Fruit fly (Drosophila melanogaster) whole organism, prepupa: ENCODE data around the gene RhoGAP71E.
A peak's percentile ranks its signal among the peaks of the same experiment; 100 is the strongest.

ENCODE experiments used
- Blimp-1 ChIP-seq: fragments of 200-800 bp; sonication (Bioruptor generic); optimal IDR thresholded peaks from 3 replicates; lab custom pipeline; 2017; ENCODE audit warnings: missing biosample characterization, missing genetic modification characterization, mild to moderate bottlenecking, moderate library complexity, missing genetic modification reagents
- CG10631 ChIP-seq: fragments of 200-800 bp; sonication (Bioruptor generic); optimal IDR thresholded peaks from 2 replicates; lab custom pipeline; 2016; ENCODE audit warnings: missing biosample characterization, missing genetic modification characterization
- CG10669 ChIP-seq: fragments of 200-800 bp; sonication (Bioruptor generic); optimal IDR thresholded peaks from 3 replicates; lab custom pipeline; 2018; ENCODE audit warnings: missing biosample characterization, mild to moderate bottlenecking, missing genetic modification characterization, moderate library complexity
- CG11294 ChIP-seq: fragments of 200-800 bp; sonication (Bioruptor generic); IDR thresholded peaks from 2 replicates; pipeline ENCODE4 v1.3.6; 2022; ENCODE audit warnings: missing biosample characterization, missing genetic modification characterization
- CG15336 ChIP-seq: fragments of 200-800 bp; sonication (Bioruptor generic); IDR thresholded peaks from 2 replicates; pipeline ENCODE4 v1.3.6; 2022; ENCODE audit warnings: missing biosample characterization, missing genetic modification characterization
- CG1621 ChIP-seq: fragments of 200-800 bp; sonication (Bioruptor generic); optimal IDR thresholded peaks from 3 replicates; lab custom pipeline; 2018; ENCODE audit warnings: missing biosample characterization, mild to moderate bottlenecking, missing genetic modification characterization
- CG16779 ChIP-seq: fragments of 200-800 bp; sonication (Bioruptor generic); optimal IDR thresholded peaks from 3 replicates; lab custom pipeline; 2017; ENCODE audit warnings: missing biosample characterization, mild to moderate bottlenecking, missing genetic modification characterization
- CG3032 ChIP-seq: fragments of 200-800 bp; optimal IDR thresholded peaks from 2 replicates; lab custom pipeline; 2019; ENCODE audit warnings: missing biosample characterization, mild to moderate bottlenecking, missing genetic modification characterization, moderate library complexity
- CG32006 ChIP-seq: fragments of 200-800 bp; sonication (Bioruptor generic); optimal IDR thresholded peaks from 3 replicates; lab custom pipeline; 2017; ENCODE audit warnings: missing biosample characterization, mild to moderate bottlenecking, missing genetic modification characterization
- CG3919 ChIP-seq: fragments of 200-800 bp; sonication (Bioruptor generic); optimal IDR thresholded peaks from 3 replicates; lab custom pipeline; 2016; ENCODE audit warnings: missing biosample characterization, missing genetic modification characterization
- CG6276 ChIP-seq: fragments of 200-800 bp; sonication (Bioruptor generic); optimal IDR thresholded peaks from 2 replicates; lab custom pipeline; 2017; ENCODE audit warnings: missing biosample characterization, mild to moderate bottlenecking, missing genetic modification characterization
- CG6792 ChIP-seq: fragments of 200-800 bp; sonication (Bioruptor generic); optimal IDR thresholded peaks from 3 replicates; lab custom pipeline; 2016; ENCODE audit warnings: missing biosample characterization, missing genetic modification characterization
- CG6808 ChIP-seq: fragments of 200-800 bp; sonication (Bioruptor generic); optimal IDR thresholded peaks from 3 replicates; lab custom pipeline; 2017; ENCODE audit warnings: missing biosample characterization, missing genetic modification characterization, mild to moderate bottlenecking, moderate library complexity, missing genetic modification reagents
- CG6854 ChIP-seq: fragments of 200-800 bp; sonication (Bioruptor generic); optimal IDR thresholded peaks from 2 replicates; lab custom pipeline; 2017; ENCODE audit warnings: missing biosample characterization, mild to moderate bottlenecking, missing genetic modification characterization
- CG7368 ChIP-seq: fragments of 200-800 bp; sonication (Bioruptor generic); optimal IDR thresholded peaks from 3 replicates; lab custom pipeline; 2016; ENCODE audit warnings: missing biosample characterization, missing genetic modification characterization
- CG8319 ChIP-seq: fragments of 200-800 bp; sonication (Bioruptor generic); optimal IDR thresholded peaks from 3 replicates; lab custom pipeline; 2016; ENCODE audit warnings: missing biosample characterization, missing genetic modification characterization
- CG8632 ChIP-seq: fragments of 200-800 bp; sonication (Bioruptor generic); optimal IDR thresholded peaks from 3 replicates; lab custom pipeline; 2016; ENCODE audit warnings: missing biosample characterization, missing genetic modification characterization
- Eip75B ChIP-seq: fragments of 200-800 bp; sonication (Bioruptor generic); optimal IDR thresholded peaks from 3 replicates; lab custom pipeline; 2016; ENCODE audit warnings: missing biosample characterization, missing genetic modification characterization
- Eip78C ChIP-seq: fragments of 200-800 bp; sonication (Bioruptor generic); peaks from one replicate; lab custom pipeline; 2016; ENCODE audit warnings: missing biosample characterization, missing genetic modification characterization
- Eip93F ChIP-seq: fragments of 200-800 bp; sonication (Bioruptor generic); optimal IDR thresholded peaks from 2 replicates; lab custom pipeline; 2016; ENCODE audit warnings: missing biosample characterization, mild to moderate bottlenecking, missing genetic modification characterization
- Ets21C ChIP-seq: fragments of 200-800 bp; sonication (Bioruptor generic); optimal IDR thresholded peaks from 3 replicates; lab custom pipeline; 2016; ENCODE audit warnings: missing biosample characterization, missing genetic modification characterization
- Ets96B ChIP-seq: fragments of 200-800 bp; optimal IDR thresholded peaks from 2 replicates; lab custom pipeline; 2019; ENCODE audit warnings: missing biosample characterization, mild to moderate bottlenecking, missing genetic modification characterization, moderate library complexity
- Gug ChIP-seq: fragments of 200-800 bp; sonication (Bioruptor generic); IDR thresholded peaks from 2 replicates; pipeline ENCODE4 v1.3.6; 2022; ENCODE audit warnings: missing biosample characterization, missing genetic modification characterization
- Hr38 ChIP-seq: sonication (Bioruptor generic); optimal IDR thresholded peaks from 2 replicates; lab custom pipeline; 2016; ENCODE audit warnings: missing biosample characterization, missing genetic modification characterization
- Hr4 ChIP-seq: fragments of 200-800 bp; sonication (Bioruptor generic); optimal IDR thresholded peaks from 3 replicates; lab custom pipeline; 2016; ENCODE audit warnings: missing biosample characterization, missing genetic modification characterization
- Lpt ChIP-seq: fragments of 200-800 bp; sonication (Bioruptor generic); optimal IDR thresholded peaks from 3 replicates; lab custom pipeline; 2016; ENCODE audit warnings: missing biosample characterization, missing genetic modification characterization
- Met ChIP-seq: fragments of 200-800 bp; sonication (Bioruptor generic); optimal IDR thresholded peaks from 3 replicates; lab custom pipeline; 2016; ENCODE audit warnings: missing biosample characterization, missing genetic modification characterization
- Sox102F ChIP-seq: fragments of 200-800 bp; sonication (Bioruptor generic); optimal IDR thresholded peaks from 2 replicates; lab custom pipeline; 2016; ENCODE audit warnings: missing biosample characterization, mild to moderate bottlenecking, missing genetic modification characterization
- Sox14 ChIP-seq: fragments of 200-800 bp; sonication (Bioruptor generic); optimal IDR thresholded peaks from 3 replicates; lab custom pipeline; 2016; ENCODE audit warnings: missing biosample characterization, missing genetic modification characterization
- achi ChIP-seq: fragments of 200-800 bp; sonication (Bioruptor generic); optimal IDR thresholded peaks from 3 replicates; lab custom pipeline; 2016; ENCODE audit warnings: missing biosample characterization, missing genetic modification characterization
- acj6 ChIP-seq: fragments of 200-800 bp; sonication (Bioruptor generic); optimal IDR thresholded peaks from 3 replicates; lab custom pipeline; 2016; ENCODE audit warnings: missing biosample characterization, missing genetic modification characterization
- cyc ChIP-seq: fragments of 200-800 bp; sonication (Bioruptor generic); optimal IDR thresholded peaks from 3 replicates; lab custom pipeline; 2016; ENCODE audit warnings: missing biosample characterization, missing genetic modification characterization
- dsx ChIP-seq: fragments of 200-800 bp; optimal IDR thresholded peaks from 3 replicates; lab custom pipeline; 2019; ENCODE audit warnings: missing biosample characterization, mild to moderate bottlenecking, missing genetic modification characterization, moderate library complexity; ENCODE audit not compliant: poor library complexity, severe bottlenecking
- eg ChIP-seq: fragments of 200-800 bp; sonication (Bioruptor generic); IDR thresholded peaks from 3 replicates; pipeline ENCODE4 v1.3.6; 2022; ENCODE audit warnings: missing biosample characterization, missing genetic modification characterization
- esn ChIP-seq: fragments of 200-800 bp; sonication (Bioruptor generic); optimal IDR thresholded peaks from 2 replicates; lab custom pipeline; 2016; ENCODE audit warnings: missing biosample characterization, mild to moderate bottlenecking, missing genetic modification characterization, moderate library complexity
- fd59A ChIP-seq: fragments of 200-800 bp; sonication (Bioruptor generic); optimal IDR thresholded peaks from 2 replicates; lab custom pipeline; 2017; ENCODE audit warnings: missing biosample characterization, mild to moderate bottlenecking, missing genetic modification characterization, missing genetic modification reagents
- fd85E ChIP-seq: fragments of 200-800 bp; sonication (Bioruptor generic); optimal IDR thresholded peaks from 3 replicates; lab custom pipeline; 2016; ENCODE audit warnings: missing biosample characterization, missing genetic modification characterization
- pdm3 ChIP-seq: fragments of 200-800 bp; sonication (Bioruptor generic); optimal IDR thresholded peaks from 3 replicates; lab custom pipeline; 2016; ENCODE audit warnings: missing biosample characterization, missing genetic modification characterization
- salr ChIP-seq, 2 experiments: fragments of 200-800 bp; sonication (Bioruptor generic); optimal IDR thresholded peaks; 3 replicates each; lab custom pipeline; 2016 to 2018; ENCODE audit warnings: missing biosample characterization in 2 of 2, missing genetic modification characterization in 2 of 2, mild to moderate bottlenecking in 1 of 2
- spab ChIP-seq: fragments of 200-800 bp; sonication (Bioruptor generic); optimal IDR thresholded peaks from 2 replicates; lab custom pipeline; 2017; ENCODE audit warnings: missing biosample characterization, mild to moderate bottlenecking, missing genetic modification characterization, missing genetic modification reagents
- ss ChIP-seq, 2 experiments: fragments of 200-800 bp; sonication (Bioruptor generic); optimal IDR thresholded peaks; 2 replicates in 1 of 2; 3 replicates in 1 of 2; lab custom pipeline; 2017 to 2018; ENCODE audit warnings: mild to moderate bottlenecking in 2 of 2, missing biosample characterization in 2 of 2, missing genetic modification characterization in 2 of 2, moderate library complexity in 1 of 2
- svp ChIP-seq: fragments of 200-800 bp; sonication (Bioruptor generic); peaks from one replicate; lab custom pipeline; 2016; ENCODE audit warnings: missing biosample characterization, missing genetic modification characterization
- topi ChIP-seq: fragments of 200-800 bp; sonication (Bioruptor generic); optimal IDR thresholded peaks from 3 replicates; lab custom pipeline; 2016; ENCODE audit warnings: missing biosample characterization, missing genetic modification characterization
- vri ChIP-seq: fragments of 200-800 bp; sonication (Bioruptor generic); optimal IDR thresholded peaks from 3 replicates; lab custom pipeline; 2016; ENCODE audit warnings: missing biosample characterization, mild to moderate bottlenecking, missing genetic modification characterization

RhoGAP71E gene

DNA sequence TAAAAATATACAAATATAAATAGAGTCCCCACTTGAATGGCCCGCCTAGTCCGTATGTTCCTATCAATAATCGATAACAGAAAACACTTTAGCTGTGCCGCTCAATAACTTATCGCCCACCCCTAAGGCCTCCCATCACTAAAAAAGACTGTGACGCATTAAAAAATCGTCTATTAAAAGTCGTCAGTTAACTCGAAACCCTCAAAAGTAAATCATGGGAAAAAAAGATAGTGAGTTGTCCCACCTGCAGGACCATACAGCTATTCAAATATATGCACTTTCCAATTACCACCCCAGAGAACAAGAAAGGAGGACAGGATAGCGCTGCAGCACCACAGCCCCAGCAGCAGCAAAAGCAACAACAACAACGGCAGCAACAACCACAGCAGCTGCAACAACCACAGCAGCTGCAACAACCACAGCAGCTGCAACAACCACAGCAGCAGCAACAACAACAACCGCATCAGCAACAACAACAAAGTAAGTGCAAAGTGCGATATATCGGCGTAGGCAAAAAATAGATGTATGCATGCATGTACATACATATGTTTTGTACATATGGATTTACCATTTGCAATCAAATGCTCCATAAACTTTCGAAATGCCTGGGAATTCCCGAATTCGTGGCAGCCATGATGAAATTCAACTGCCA, 34.5 kb upstream of the RhoGAP71E start, which contains the start of gene AGO2 (continued):
- TF ChIP-seq eg (peak; percentile 91; the same call in 2 of the 3 replicates), CG3919 (peak; percentile 85), CG3032 (tag; lab: Kevin White, UChicago) (peak; percentile 85), CG8632 (GFP tag; lab: Kevin White, UChicago) (no peak), Ets96B (peak; percentile 47), CG7368 (GFP tag; lab: Kevin White, UChicago) (peak; percentile 84), Blimp-1 (GFP tag; lab: Kevin White, UChicago) (peak; percentile 56), vri (peak; percentile 30), dsx (GFP tag; lab: Kevin White, UChicago) (peak; percentile 94), Hr4 (no peak), Sox102F (no peak), achi (GFP tag; lab: Kevin White, UChicago) (no peak), CG1621 (tag; lab: Kevin White, UChicago) (peak; percentile 65), Eip78C (GFP tag; lab: Kevin White, UChicago) (peak; percentile 59), CG6276 (GFP tag; lab: Kevin White, UChicago) (peak; percentile 97), CG6808 (GFP tag; lab: Kevin White, UChicago) (peak; percentile 91), Eip75B (peak; percentile 54), CG16779 (tag; lab: Kevin White, UChicago) (peak; percentile 62)

DNA sequence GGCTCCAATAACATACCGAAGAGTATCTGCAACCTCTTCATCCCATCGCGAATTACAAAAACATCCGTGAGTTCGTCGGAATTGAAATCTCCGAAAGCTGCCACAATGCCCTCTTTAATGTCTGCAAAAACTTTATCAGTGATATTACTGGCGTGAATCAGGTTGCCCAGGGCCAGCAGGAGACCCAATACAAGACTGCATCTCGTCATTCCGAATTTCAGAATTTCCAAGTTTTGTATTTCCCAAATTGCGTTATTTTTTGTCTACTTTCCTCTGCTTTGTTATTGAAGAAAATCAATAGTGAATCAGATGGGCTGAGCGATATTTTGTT, 26.0 kb upstream of the RhoGAP71E start:
- peak; percentile 17 for TF ChIP-seq Eip78C (GFP tag; lab: Kevin White, UChicago)
- TF ChIP-seq salr (GFP tag; optimal IDR thresholded peaks at IDR 0.05; lab: Kevin White, UChicago), result no peak

DNA sequence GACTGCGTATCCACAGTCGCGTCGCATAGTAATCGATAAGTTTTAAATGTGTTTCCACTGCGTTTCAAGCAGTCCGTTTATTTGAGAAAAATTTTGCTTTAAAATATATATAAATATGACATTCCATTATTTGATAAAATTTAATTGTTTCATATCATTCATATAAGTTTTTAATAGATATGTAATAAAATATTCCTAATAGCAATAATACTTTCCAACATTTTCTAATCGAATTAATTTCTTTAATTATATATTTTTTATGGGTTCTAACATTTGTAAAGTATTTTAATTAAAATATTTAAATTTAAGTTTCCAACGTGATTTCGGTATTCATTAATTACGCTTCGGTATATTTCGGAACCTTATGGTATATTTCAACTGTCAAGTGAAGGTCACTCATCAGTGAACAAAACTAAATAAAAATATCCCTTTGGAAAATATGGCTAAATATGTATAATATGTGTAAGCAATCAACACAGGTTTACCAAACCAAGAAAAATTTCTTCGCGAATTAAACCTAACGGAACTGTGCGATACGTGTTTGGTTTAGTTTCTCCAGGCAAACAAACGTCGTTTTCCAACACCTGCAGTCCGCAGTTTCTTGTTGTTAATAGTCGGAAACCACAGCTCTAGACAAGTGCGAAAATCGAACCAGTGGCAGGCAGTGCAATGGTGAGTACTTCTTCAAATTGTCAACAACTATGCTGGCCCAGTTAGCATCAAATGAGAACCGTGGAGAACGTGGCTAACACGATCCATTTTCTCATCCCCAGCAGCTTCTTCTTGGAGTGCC, 25.4 kb upstream of the RhoGAP71E start, which contains the start of the genes CG7739 and SCCRO:
Gene CG7739 (minus strand): TSS at position 8 of the 793 bp plus-strand sequence.
Gene SCCRO (plus strand): TSS at position 370 of the 793 bp plus-strand sequence.
- no peak for TF ChIP-seq pdm3
- TF ChIP-seq CG32006 (GFP tag; lab: Kevin White, UChicago), result no peak
- no peak for TF ChIP-seq CG7368 (GFP tag; lab: Kevin White, UChicago)
- TF ChIP-seq Hr38 (GFP tag; lab: Kevin White, UChicago), result no peak
- peak; percentile 64 for TF ChIP-seq Eip93F (GFP tag; lab: Kevin White, UChicago)
- peak; percentile 2 for TF ChIP-seq Eip75B
- TF ChIP-seq achi (GFP tag; lab: Kevin White, UChicago), result no peak
- peak; percentile 51; the same call in 1 of the 2 replicates for TF ChIP-seq CG15336 (GFP tag; lab: Robert Waterston, UW)
- TF ChIP-seq fd85E (GFP tag; lab: Kevin White, UChicago), result no peak
- TF ChIP-seq CG6276 (GFP tag; lab: Kevin White, UChicago), result no peak
- peak; percentile 23 for TF ChIP-seq cyc (GFP tag; lab: Kevin White, UChicago)
- TF ChIP-seq CG8319 (GFP tag; lab: Kevin White, UChicago), result no peak
- TF ChIP-seq CG3032 (tag; lab: Kevin White, UChicago), result peak; percentile 59
- TF ChIP-seq Sox14, result peak; percentile 25
- no peak for TF ChIP-seq CG6854
- peak; percentile 36 for TF ChIP-seq Sox102F
- 0 out of 2 replicates have a peak, but pooled peaks have one; percentile 37 for TF ChIP-seq CG11294 (GFP tag; lab: Robert Waterston, UW)
- no peak for TF ChIP-seq Met (GFP tag; lab: Kevin White, UChicago)
- peak; percentile 71 for TF ChIP-seq svp (GFP tag; lab: Kevin White, UChicago)
- no peak for TF ChIP-seq ss (GFP tag; optimal IDR thresholded peaks at IDR 0.05; lab: Kevin White, UChicago)
- TF ChIP-seq esn, result peak; percentile 53
- TF ChIP-seq CG1621 (tag; lab: Kevin White, UChicago), result no peak
- peak; percentile 44 for TF ChIP-seq vri
- no peak for TF ChIP-seq CG6792 (GFP tag; lab: Kevin White, UChicago)
- TF ChIP-seq Ets21C (GFP tag; lab: Kevin White, UChicago), result no peak
- no peak for TF ChIP-seq fd59A (GFP tag; lab: Kevin White, UChicago)
- TF ChIP-seq CG8632 (GFP tag; lab: Kevin White, UChicago), result peak; percentile 31
- peak; percentile 21 for TF ChIP-seq CG10669 (GFP tag; lab: Kevin White, UChicago)
- no peak for TF ChIP-seq Lpt (GFP tag; lab: Kevin White, UChicago)
- peak; percentile 86 for TF ChIP-seq eg
- peak; percentile 43 for TF ChIP-seq CG10631 (GFP tag; lab: Kevin White, UChicago)
- TF ChIP-seq acj6, result peak; percentile 33
- peak; percentile 56 for TF ChIP-seq Ets96B
- no peak for TF ChIP-seq spab (GFP tag; lab: Kevin White, UChicago)
- peak; percentile 63 for TF ChIP-seq Gug (GFP tag; lab: Robert Waterston, UW)
- TF ChIP-seq topi (GFP tag; lab: Kevin White, UChicago), result peak; percentile 15
